Fruit fly (Drosophila melanogaster): ENCODE data around the gene CG6650.
A peak's percentile ranks its signal among the peaks of the same experiment; 100 is the strongest.

Gene CG6650

dm6 chr3L:14002524-14003135 lies 28.6 kb upstream of the CG6650 start (continued):
- TF ChIP-seq Scr (GFP tag; IDR thresholded peaks at IDR 0.05; ENCODE audit: partially characterized antibody) (peak; percentile 19; the same call in 1 of the 2 replicates), CG6765 (GFP tag; optimal IDR thresholded peaks at IDR 0.05) (peak; percentile 25), CG32532 (GFP tag; IDR thresholded peaks at IDR 0.05) (0 out of 2 replicates have a peak, but pooled peaks have one; percentile 30), CG10274 (GFP tag; optimal IDR thresholded peaks at IDR 0.05) (no peak), CG17361 (GFP tag; IDR thresholded peaks at IDR 0.05) (peak; percentile 8; the same call in 1 of the 3 replicates), tll (GFP tag; optimal IDR thresholded peaks at IDR 0.05) (no peak), sens-2 (GFP tag; IDR thresholded peaks at IDR 0.05) (no peak), CHES-1-like (GFP tag; optimal IDR thresholded peaks at IDR 0.05) (peak; percentile 13), CG6689 (GFP tag; IDR thresholded peaks at IDR 0.05) (no peak), scrt (GFP tag; optimal IDR thresholded peaks at IDR 0.05) (no peak), nmo (GFP tag; optimal IDR thresholded peaks at IDR 0.05) (peak; percentile 33)

- TF ChIP-seq sr (GFP tag; IDR thresholded peaks at IDR 0.05) (no peak), hbn (GFP tag; IDR thresholded peaks at IDR 0.05; ENCODE audit: partially characterized antibody) (no peak), ci (GFP tag; IDR thresholded peaks at IDR 0.05) (no peak), en (GFP tag; optimal IDR thresholded peaks at IDR 0.05) (no peak), zfh1 (GFP tag; IDR thresholded peaks at IDR 0.05) (0 out of 3 replicates have a peak, but pooled peaks have one; percentile 10), CG11456 (GFP tag; IDR thresholded peaks at IDR 0.05) (no peak), CG11093 (GFP tag; IDR thresholded peaks at IDR 0.05) (no peak), ato (GFP tag; IDR thresholded peaks at IDR 0.05; ENCODE audit: partially characterized antibody) (no peak), ase (GFP tag; IDR thresholded peaks at IDR 0.05) (no peak), tx (GFP tag; optimal IDR thresholded peaks at IDR 0.05) (no peak), CG32767 (GFP tag; IDR thresholded peaks at IDR 0.05) (peak; percentile 52; the same call in 1 of the 2 replicates), CG5953 (GFP tag; IDR thresholded peaks at IDR 0.05) (no peak), Antp (GFP tag; optimal IDR thresholded peaks at IDR 0.05) (no peak), H2.0 (GFP tag; IDR thresholded peaks at IDR 0.05) (no peak), Nf-YB (GFP tag; optimal IDR thresholded peaks at IDR 0.05) (no peak), Sry-δ (GFP tag; optimal IDR thresholded peaks at IDR 0.05) (no peak), CG17359 (tag; optimal IDR thresholded peaks at IDR 0.05) (peak; percentile 26), CG7745 (tag; optimal IDR thresholded peaks at IDR 0.05) (no peak), CG10267 (tag; optimal IDR thresholded peaks at IDR 0.05) (no peak), oc (tag; optimal IDR thresholded peaks at IDR 0.05) (no peak), grau (tag; optimal IDR thresholded peaks at IDR 0.05) (peak; percentile 18), grn (GFP tag; optimal IDR thresholded peaks at IDR 0.05) (no peak), dmrt11E (tag; optimal IDR thresholded peaks at IDR 0.05) (no peak), CG8944 (GFP tag; optimal IDR thresholded peaks at IDR 0.05) (no peak), h (optimal IDR thresholded peaks at IDR 0.05) (no peak), CG18262 (tag; optimal IDR thresholded peaks at IDR 0.05) (peak; percentile 18), CG1647 (GFP tag; optimal IDR thresholded peaks at IDR 0.05) (no peak), nom (GFP tag; optimal IDR thresholded peaks at IDR 0.05) (peak; percentile 37), CG10321 (GFP tag; IDR thresholded peaks at IDR 0.05) (peak; percentile 93), CoRest (tag; optimal IDR thresholded peaks at IDR 0.05) (no peak), NC2α (GFP tag; optimal IDR thresholded peaks at IDR 0.05) (no peak), dysf (GFP tag; IDR thresholded peaks at IDR 0.05) (no peak), ems (GFP tag; optimal IDR thresholded peaks at IDR 0.05) (no peak), Pdp1 (GFP tag; optimal IDR thresholded peaks at IDR 0.05) (peak in 1 of 2 experiments; percentile 44), wek (GFP tag; optimal IDR thresholded peaks at IDR 0.05) (no peak), Spps (tag; optimal IDR thresholded peaks at IDR 0.05) (no peak), Mad (GFP tag; optimal IDR thresholded peaks at IDR 0.05) (no peak)
Measured at dm6 chr3L:14003297-14004040, 27.8 kb upstream of the CG6650 start.

Data from whole organism, embryonic.